Worm (Caenorhabditis elegans) whole organism, young adult: Measurements from ENCODE around the gene phat-6.

Source experiments
- B0261.1 ChIP-seq: sonication (generic microtip); optimal IDR thresholded peaks from 2 replicates; lab custom pipeline; 2016; ENCODE audit warnings: mild to moderate bottlenecking, missing genetic modification characterization, moderate library complexity, missing compliant biosample characterization
- B0336.3 ChIP-seq: fragments of 200-800 bp; sonication (Bioruptor generic); IDR thresholded peaks from 2 replicates; pipeline ENCODE4 v1.3.6; 2022; ENCODE audit warnings: missing genetic modification characterization, missing compliant biosample characterization
- C06A6.2 ChIP-seq: fragments of 200-800 bp; sonication (Bioruptor generic); conservative IDR thresholded peaks from 2 replicates; pipeline ENCODE4 v1.3.6; 2022; ENCODE audit warnings: missing genetic modification characterization, missing compliant biosample characterization
- D2030.7 ChIP-seq: fragments of 200-800 bp; sonication (Bioruptor generic); IDR thresholded peaks from 2 replicates; pipeline ENCODE4 v1.3.6; 2022; ENCODE audit warnings: missing genetic modification reagents, missing genetic modification characterization, missing compliant biosample characterization
- F10E7.11 ChIP-seq: sonication (generic microtip); optimal IDR thresholded peaks from 2 replicates; lab custom pipeline; 2017; ENCODE audit warnings: mild to moderate bottlenecking, missing genetic modification characterization, moderate library complexity, missing compliant biosample characterization
- F23B12.7 ChIP-seq: sonication (generic microtip); optimal IDR thresholded peaks from 2 replicates; lab custom pipeline; 2017; ENCODE audit warnings: missing genetic modification characterization, mild to moderate bottlenecking, missing compliant biosample characterization, antibody characterized with exemption, moderate library complexity; ENCODE audit not compliant: insufficient read depth
- F49E8.2 ChIP-seq: sonication (generic microtip); optimal IDR thresholded peaks from 3 replicates; lab custom pipeline; 2017; ENCODE audit warnings: missing genetic modification characterization, mild to moderate bottlenecking, missing compliant biosample characterization, antibody characterized with exemption, moderate library complexity; ENCODE audit not compliant: insufficient read depth
- F57C9.4 ChIP-seq: sonication (generic microtip); optimal IDR thresholded peaks from 2 replicates; lab custom pipeline; 2017; ENCODE audit warnings: mild to moderate bottlenecking, missing genetic modification characterization, missing compliant biosample characterization
- K11D2.4 ChIP-seq: fragments of 200-800 bp; sonication (Bioruptor generic); IDR thresholded peaks from 2 replicates; pipeline ENCODE4 v1.3.6; 2022; ENCODE audit warnings: missing genetic modification reagents, missing genetic modification characterization, missing compliant biosample characterization
- T26A5.8 ChIP-seq: sonication (generic microtip); optimal IDR thresholded peaks from 2 replicates; lab custom pipeline; 2016; ENCODE audit warnings: missing genetic modification characterization, missing compliant biosample characterization
- Y53G8AR.9 ChIP-seq: fragments of 200-800 bp; sonication (Bioruptor generic); conservative IDR thresholded peaks from 2 replicates; pipeline ENCODE4 v1.3.6; 2022; ENCODE audit warnings: missing genetic modification reagents, missing genetic modification characterization, missing compliant biosample characterization
- Y67H2A.10 ChIP-seq: fragments of 200-800 bp; sonication (Bioruptor generic); conservative IDR thresholded peaks from 2 replicates; pipeline ENCODE4 v1.3.6; 2022; ENCODE audit warnings: missing genetic modification reagents, missing genetic modification characterization, missing compliant biosample characterization
- Y79H2A.3 ChIP-seq: fragments of 200-800 bp; sonication (Bioruptor generic); conservative IDR thresholded peaks from 2 replicates; pipeline ENCODE4 v1.3.6; 2022; ENCODE audit warnings: missing genetic modification reagents, missing genetic modification characterization, missing compliant biosample characterization
- Y95B8A.8 ChIP-seq: fragments of 200-800 bp; sonication (Bioruptor generic); IDR thresholded peaks from 2 replicates; pipeline ENCODE4 v1.3.6; 2022; ENCODE audit warnings: missing genetic modification reagents, missing genetic modification characterization, missing compliant biosample characterization
- attf-6 ChIP-seq: fragments of 200-800 bp; sonication (Bioruptor generic); IDR thresholded peaks from 2 replicates; pipeline ENCODE4 v1.3.6; 2022; ENCODE audit warnings: missing genetic modification reagents, missing genetic modification characterization, missing compliant biosample characterization
- ceh-40 ChIP-seq: fragments of 200-800 bp; sonication (Bioruptor generic); IDR thresholded peaks from 2 replicates; pipeline ENCODE4 v1.3.6; 2022; ENCODE audit warnings: missing genetic modification characterization, missing compliant biosample characterization
- ceh-91 ChIP-seq: fragments of 200-800 bp; sonication (Bioruptor generic); IDR thresholded peaks from 2 replicates; pipeline ENCODE4 v1.3.6; 2022; ENCODE audit warnings: missing genetic modification reagents, missing genetic modification characterization, missing compliant biosample characterization
- die-1 ChIP-seq: sonication (generic microtip); optimal IDR thresholded peaks from 2 replicates; lab custom pipeline; 2016; ENCODE audit warnings: missing genotype, mild to moderate bottlenecking, missing genetic modification characterization, missing compliant biosample characterization
- dox-1 ChIP-seq: fragments of 200-800 bp; sonication (Bioruptor generic); IDR thresholded peaks from 2 replicates; pipeline ENCODE4 v1.3.6; 2022; ENCODE audit warnings: missing genetic modification reagents, missing genetic modification characterization, missing compliant biosample characterization
- egl-18 ChIP-seq: fragments of 200-800 bp; sonication (Bioruptor generic); IDR thresholded peaks from 2 replicates; pipeline ENCODE4 v1.3.6; 2022; ENCODE audit warnings: missing genetic modification reagents, missing genetic modification characterization, missing compliant biosample characterization
- ekl-4 ChIP-seq: fragments of 200-800 bp; sonication (Bioruptor generic); IDR thresholded peaks from 2 replicates; pipeline ENCODE4 v1.3.6; 2022; ENCODE audit warnings: missing genetic modification reagents, missing genetic modification characterization, missing compliant biosample characterization
- hlh-12 ChIP-seq: sonication (generic microtip); optimal IDR thresholded peaks from 2 replicates; lab custom pipeline; 2016; ENCODE audit warnings: missing genetic modification characterization, missing compliant biosample characterization
- hlh-26 ChIP-seq: fragments of 200-800 bp; sonication (Bioruptor generic); conservative IDR thresholded peaks from 2 replicates; pipeline ENCODE4 v1.3.6; 2022; ENCODE audit warnings: missing genetic modification reagents, missing genetic modification characterization, missing compliant biosample characterization
- hmg-20 ChIP-seq: fragments of 200-800 bp; sonication (Bioruptor generic); IDR thresholded peaks from 2 replicates; pipeline ENCODE4 v1.3.6; 2022; ENCODE audit warnings: missing genetic modification reagents, missing genetic modification characterization, missing compliant biosample characterization
- lag-1 ChIP-seq: fragments of 200-800 bp; sonication (Bioruptor generic); IDR thresholded peaks from 2 replicates; pipeline ENCODE4 v1.3.6; 2022; ENCODE audit warnings: missing genetic modification reagents, missing genetic modification characterization, missing compliant biosample characterization
- let-526 ChIP-seq: fragments of 200-800 bp; sonication (Bioruptor generic); IDR thresholded peaks from 2 replicates; pipeline ENCODE4 v1.3.6; 2022; ENCODE audit warnings: missing genetic modification reagents, missing genetic modification characterization, missing compliant biosample characterization
- let-607 ChIP-seq, 2 experiments: fragments of 200-800 bp in 1 of 2; sonication (Bioruptor generic) in 1 of 2; sonication (generic microtip) in 1 of 2; optimal IDR thresholded peaks; 2 replicates each; lab custom pipeline; 2016 to 2018; ENCODE audit warnings: mild to moderate bottlenecking in 2 of 2, missing compliant biosample characterization in 2 of 2, missing genetic modification characterization in 2 of 2, moderate library complexity in 2 of 2, missing genotype in 1 of 2
- lin-54 ChIP-seq: fragments of 200-800 bp; sonication (Bioruptor generic); optimal IDR thresholded peaks from 2 replicates; lab custom pipeline; 2018; ENCODE audit warnings: mild to moderate bottlenecking, missing genetic modification characterization, missing compliant biosample characterization
- madf-10 ChIP-seq: sonication (generic microtip); optimal IDR thresholded peaks from 2 replicates; lab custom pipeline; 2016; ENCODE audit warnings: mild to moderate bottlenecking, missing genetic modification characterization, missing compliant biosample characterization
- madf-3 ChIP-seq: fragments of 200-800 bp; sonication (Bioruptor generic); IDR thresholded peaks from 2 replicates; pipeline ENCODE4 v1.3.6; 2022; ENCODE audit warnings: missing genetic modification reagents, missing genetic modification characterization, missing compliant biosample characterization
- madf-6 ChIP-seq: fragments of 200-800 bp; sonication (Bioruptor generic); IDR thresholded peaks from 2 replicates; pipeline ENCODE4 v1.3.6; 2022; ENCODE audit warnings: missing genetic modification reagents, missing genetic modification characterization, missing compliant biosample characterization
- mcd-1 ChIP-seq: fragments of 200-800 bp; sonication (Bioruptor generic); IDR thresholded peaks from 2 replicates; pipeline ENCODE4 v1.3.6; 2022; ENCODE audit warnings: missing genetic modification reagents, missing genetic modification characterization, missing compliant biosample characterization
- nfya-2 ChIP-seq: fragments of 200-800 bp; sonication (Bioruptor generic); IDR thresholded peaks from 2 replicates; pipeline ENCODE4 v1.3.6; 2022; ENCODE audit warnings: missing genetic modification reagents, missing genetic modification characterization, missing compliant biosample characterization
- nhr-179 ChIP-seq: sonication (generic microtip); optimal IDR thresholded peaks from 2 replicates; lab custom pipeline; 2016; ENCODE audit warnings: mild to moderate bottlenecking, missing genetic modification characterization, missing compliant biosample characterization
- pbrm-1 ChIP-seq: fragments of 200-800 bp; sonication (Bioruptor generic); IDR thresholded peaks from 2 replicates; pipeline ENCODE4 v1.3.6; 2022; ENCODE audit warnings: missing genetic modification reagents, missing genetic modification characterization, missing compliant biosample characterization
- rcor-1 ChIP-seq: fragments of 200-800 bp; sonication (Bioruptor generic); IDR thresholded peaks from 2 replicates; pipeline ENCODE4 v1.3.6; 2022; ENCODE audit warnings: missing genetic modification reagents, missing genetic modification characterization, missing compliant biosample characterization
- rec-8 ChIP-seq, 2 experiments: sonication (generic microtip); optimal IDR thresholded peaks; 2 replicates each; lab custom pipeline; 2016; ENCODE audit warnings: mild to moderate bottlenecking in 2 of 2, missing genetic modification characterization in 2 of 2, missing genetic modification reagents in 2 of 2, missing genotype in 2 of 2, missing biosample characterization in 1 of 2, missing compliant biosample characterization in 1 of 2, moderate library complexity in 1 of 2
- snpc-1.3 ChIP-seq: sonication (generic microtip); optimal IDR thresholded peaks from 2 replicates; lab custom pipeline; 2017; ENCODE audit warnings: missing genetic modification characterization, mild to moderate bottlenecking, missing compliant biosample characterization, antibody characterized with exemption, moderate library complexity, missing genotype, missing genetic modification reagents; ENCODE audit not compliant: insufficient read depth
- snpc-3.4 ChIP-seq: sonication (generic microtip); optimal IDR thresholded peaks from 2 replicates; lab custom pipeline; 2017; ENCODE audit warnings: missing genetic modification characterization, mild to moderate bottlenecking, missing compliant biosample characterization, antibody characterized with exemption, moderate library complexity, missing genotype, missing genetic modification reagents
- somi-1 ChIP-seq: fragments of 200-800 bp; sonication (Bioruptor generic); optimal IDR thresholded peaks from 2 replicates; lab custom pipeline; 2018; ENCODE audit warnings: mild to moderate bottlenecking, missing genetic modification characterization, missing compliant biosample characterization
- tbx-9 ChIP-seq: sonication (generic microtip); optimal IDR thresholded peaks from 2 replicates; lab custom pipeline; 2016; ENCODE audit warnings: borderline replicate concordance, missing genetic modification characterization, inconsistent platforms, missing compliant biosample characterization
- tlf-1 ChIP-seq: fragments of 200-800 bp; sonication (Bioruptor generic); optimal IDR thresholded peaks from 2 replicates; lab custom pipeline; 2018; ENCODE audit warnings: mild to moderate bottlenecking, missing genetic modification characterization, missing compliant biosample characterization
- unc-62 ChIP-seq: fragments of 150-350 bp; optimal IDR thresholded peaks from 2 replicates; lab custom pipeline; 2014; ENCODE audit warnings: missing biosample characterization, missing genetic modification reagents, missing genetic modification characterization
- zfh-2 ChIP-seq: fragments of 200-800 bp; sonication (Bioruptor generic); conservative IDR thresholded peaks from 2 replicates; pipeline ENCODE4 v1.3.6; 2022; ENCODE audit warnings: missing genetic modification reagents, missing genetic modification characterization, missing compliant biosample characterization
- ztf-22 ChIP-seq: fragments of 200-800 bp; sonication (Bioruptor generic); optimal IDR thresholded peaks from 2 replicates; lab custom pipeline; 2018; ENCODE audit warnings: mild to moderate bottlenecking, missing genetic modification characterization, moderate library complexity, missing compliant biosample characterization
- ztf-25 ChIP-seq: fragments of 200-800 bp; sonication (Bioruptor generic); IDR thresholded peaks from 2 replicates; pipeline ENCODE4 v1.3.6; 2022; ENCODE audit warnings: missing genetic modification reagents, missing genetic modification characterization, missing compliant biosample characterization
- ztf-28 ChIP-seq: fragments of 200-800 bp; sonication (Bioruptor generic); IDR thresholded peaks from 2 replicates; pipeline ENCODE4 v1.3.6; 2022; ENCODE audit warnings: missing genetic modification reagents, missing genetic modification characterization, missing compliant biosample characterization

phat-6 gene

DNA sequence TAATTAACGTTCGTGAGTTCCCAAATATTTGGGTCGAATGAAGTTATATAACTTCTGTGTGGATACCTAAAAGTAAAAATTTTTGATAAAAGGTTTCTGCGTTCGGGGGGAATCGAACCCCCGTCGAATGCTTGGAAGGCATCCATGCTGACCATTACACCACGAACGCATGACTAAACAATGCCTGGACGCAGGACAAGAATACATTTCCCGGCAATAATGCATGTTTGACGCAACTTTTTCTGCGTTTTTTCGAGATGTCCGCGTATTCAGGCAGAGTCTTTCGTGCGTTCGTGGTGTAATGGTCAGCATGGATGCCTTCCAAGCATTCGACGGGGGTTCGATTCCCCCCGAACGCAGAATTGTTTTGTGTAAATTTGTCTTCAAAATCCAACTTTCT lies 6.5 kb upstream of the phat-6 start (continued):
- TF ChIP-seq ceh-91 (no peak), Y79H2A.3 (GFP tag; lab: Robert Waterston, UW) (0 out of 2 replicates have a peak, but pooled peaks have one; percentile 52), zfh-2 (GFP tag; lab: Robert Waterston, UW) (no peak), tbx-9 (no peak), F57C9.4 (tag; lab: Kevin White, UChicago) (no peak), nhr-179 (tag; lab: Kevin White, UChicago) (peak; percentile 42), lag-1 (no peak), B0261.1 (tag; lab: Kevin White, UChicago) (peak; percentile 98), unc-62 (GFP tag; lab: Kevin White, UChicago) (no peak), snpc-1.3 (peak; percentile 68), F23B12.7 (tag; lab: Kevin White, UChicago) (peak; percentile 93), pbrm-1 (GFP tag; lab: Robert Waterston, UW) (peak; percentile 90; the same call in 1 of the 2 replicates), ceh-40 (GFP tag; lab: Robert Waterston, UW) (peak; percentile 89; the same call in 1 of the 2 replicates), hlh-26 (GFP tag; lab: Robert Waterston, UW) (no peak), die-1 (tag; lab: Kevin White, UChicago) (peak; percentile 94), madf-6 (GFP tag; lab: Robert Waterston, UW) (peak; percentile 59; the same call in 1 of the 2 replicates), B0336.3 (GFP tag; lab: Robert Waterston, UW) (no peak; the same call in 1 of the 2 replicates), T26A5.8 (tag; lab: Kevin White, UChicago) (peak; percentile 21), hlh-12 (tag; lab: Kevin White, UChicago) (peak; percentile 3), egl-18 (GFP tag; lab: Robert Waterston, UW) (peak; percentile 51; the same call in 1 of the 2 replicates), ztf-25 (GFP tag; lab: Robert Waterston, UW) (peak; percentile 96), madf-3 (GFP tag; lab: Robert Waterston, UW) (no peak), hmg-20 (peak; percentile 86), rec-8 (tag; optimal IDR thresholded peaks at IDR 0.05; lab: Kevin White, UChicago) (peak; percentile 86 to 88), K11D2.4 (GFP tag; lab: Robert Waterston, UW) (peak; percentile 85), F10E7.11 (tag; lab: Kevin White, UChicago) (peak; percentile 21), nfya-2 (GFP tag; lab: Robert Waterston, UW) (no peak), dox-1 (no peak; the same call in 1 of the 2 replicates), rcor-1 (peak; percentile 79), let-607 (tag; optimal IDR thresholded peaks at IDR 0.05; lab: Kevin White, UChicago) (peak; percentile 55 to 69), Y67H2A.10 (GFP tag; lab: Robert Waterston, UW) (0 out of 2 replicates have a peak, but pooled peaks have one; percentile 15), C06A6.2 (GFP tag; lab: Robert Waterston, UW) (peak; percentile 70), ztf-28 (GFP tag; lab: Robert Waterston, UW) (peak; percentile 81), somi-1 (GFP tag; lab: Kevin White, UChicago) (peak; percentile 77), madf-10 (tag; lab: Kevin White, UChicago) (peak; percentile 86), ztf-22 (GFP tag; lab: Kevin White, UChicago) (peak; percentile 19), let-526 (GFP tag; lab: Robert Waterston, UW) (peak; percentile 83), snpc-3.4 (peak; percentile 76), F49E8.2 (no peak), attf-6 (GFP tag; lab: Robert Waterston, UW) (peak; percentile 80), D2030.7 (GFP tag; lab: Robert Waterston, UW) (peak; percentile 85), ekl-4 (GFP tag; lab: Robert Waterston, UW) (peak; percentile 79), Y53G8AR.9 (GFP tag; lab: Robert Waterston, UW) (peak; percentile 75; the same call in 1 of the 2 replicates), lin-54 (peak; percentile 59), tlf-1 (GFP tag; lab: Kevin White, UChicago) (peak; percentile 21), mcd-1 (GFP tag; lab: Robert Waterston, UW) (peak; percentile 78), Y95B8A.8 (GFP tag; lab: Robert Waterston, UW) (peak; percentile 76)
